Fruit fly (Drosophila melanogaster) whole organism, prepupa: Measurements from ENCODE around the gene Rab1.

ENCODE experiments used
- Blimp-1 ChIP-seq: fragments of 200-800 bp; sonication (Bioruptor generic); optimal IDR thresholded peaks from 3 replicates; lab custom pipeline; 2017; ENCODE audit warnings: missing biosample characterization, missing genetic modification characterization, mild to moderate bottlenecking, moderate library complexity, missing genetic modification reagents
- CG1621 ChIP-seq: fragments of 200-800 bp; sonication (Bioruptor generic); optimal IDR thresholded peaks from 3 replicates; lab custom pipeline; 2018; ENCODE audit warnings: missing biosample characterization, mild to moderate bottlenecking, missing genetic modification characterization
- CG3032 ChIP-seq: fragments of 200-800 bp; optimal IDR thresholded peaks from 2 replicates; lab custom pipeline; 2019; ENCODE audit warnings: missing biosample characterization, mild to moderate bottlenecking, missing genetic modification characterization, moderate library complexity
- CG31627 ChIP-seq: fragments of 200-800 bp; sonication (Bioruptor generic); optimal IDR thresholded peaks from 3 replicates; lab custom pipeline; 2016; ENCODE audit warnings: missing biosample characterization, missing genetic modification characterization
- CG32006 ChIP-seq: fragments of 200-800 bp; sonication (Bioruptor generic); optimal IDR thresholded peaks from 3 replicates; lab custom pipeline; 2017; ENCODE audit warnings: missing biosample characterization, mild to moderate bottlenecking, missing genetic modification characterization
- CG3919 ChIP-seq: fragments of 200-800 bp; sonication (Bioruptor generic); optimal IDR thresholded peaks from 3 replicates; lab custom pipeline; 2016; ENCODE audit warnings: missing biosample characterization, missing genetic modification characterization
- CG6163 ChIP-seq: fragments of 200-800 bp; sonication (Bioruptor generic); IDR thresholded peaks from 3 replicates; pipeline ENCODE4 v1.3.6; 2022; ENCODE audit warnings: missing biosample characterization, missing genetic modification characterization
- CG8119 ChIP-seq: fragments of 200-800 bp; sonication (Bioruptor generic); IDR thresholded peaks from 3 replicates; pipeline ENCODE4 v1.3.6; 2022; ENCODE audit warnings: missing biosample characterization, missing genetic modification characterization
- Ets96B ChIP-seq: fragments of 200-800 bp; optimal IDR thresholded peaks from 2 replicates; lab custom pipeline; 2019; ENCODE audit warnings: missing biosample characterization, mild to moderate bottlenecking, missing genetic modification characterization, moderate library complexity
- Hr38 ChIP-seq: sonication (Bioruptor generic); optimal IDR thresholded peaks from 2 replicates; lab custom pipeline; 2016; ENCODE audit warnings: missing biosample characterization, missing genetic modification characterization
- OdsH ChIP-seq: fragments of 200-800 bp; sonication (Bioruptor generic); optimal IDR thresholded peaks from 3 replicates; lab custom pipeline; 2016; ENCODE audit warnings: missing biosample characterization, missing genetic modification characterization
- dsx ChIP-seq: fragments of 200-800 bp; optimal IDR thresholded peaks from 3 replicates; lab custom pipeline; 2019; ENCODE audit warnings: missing biosample characterization, mild to moderate bottlenecking, missing genetic modification characterization, moderate library complexity; ENCODE audit not compliant: poor library complexity, severe bottlenecking
- fd85E ChIP-seq: fragments of 200-800 bp; sonication (Bioruptor generic); optimal IDR thresholded peaks from 3 replicates; lab custom pipeline; 2016; ENCODE audit warnings: missing biosample characterization, missing genetic modification characterization
- fkh ChIP-seq: fragments of 200-800 bp; sonication (Bioruptor generic); optimal IDR thresholded peaks from 3 replicates; lab custom pipeline; 2017; ENCODE audit warnings: missing biosample characterization, mild to moderate bottlenecking, missing genetic modification characterization, moderate library complexity
- svp ChIP-seq: fragments of 200-800 bp; sonication (Bioruptor generic); peaks from one replicate; lab custom pipeline; 2016; ENCODE audit warnings: missing biosample characterization, missing genetic modification characterization
- topi ChIP-seq: fragments of 200-800 bp; sonication (Bioruptor generic); optimal IDR thresholded peaks from 3 replicates; lab custom pipeline; 2016; ENCODE audit warnings: missing biosample characterization, missing genetic modification characterization

The Rab1 gene

DNA sequence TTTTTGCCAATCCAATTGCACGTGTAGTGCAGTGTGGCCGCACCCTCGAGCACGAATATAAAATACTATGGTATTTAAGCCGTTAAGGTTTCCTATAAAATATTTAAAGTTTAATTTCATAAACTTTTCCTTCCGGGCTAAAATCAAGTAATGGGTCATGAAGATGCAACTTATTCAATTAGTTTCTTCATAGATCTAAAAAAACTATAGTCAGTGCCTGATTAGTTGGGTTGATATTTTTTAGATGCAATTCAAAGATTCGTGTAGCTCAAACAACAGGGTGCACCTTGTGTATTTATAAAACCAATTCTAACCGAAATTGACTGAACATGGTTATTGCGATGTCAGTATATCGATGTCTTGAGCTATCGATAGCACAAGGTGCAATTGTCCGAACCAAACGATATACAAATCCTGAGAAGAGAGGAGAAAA is 50.1 kb downstream of the Rab1 start, which contains the start of the genes Smyd5 and Oga (continued):
- TF ChIP-seq dsx (GFP tag; lab: Kevin White, UChicago) (no peak), Ets96B (tag; lab: Kevin White, UChicago) (no peak), CG31627 (GFP tag; lab: Kevin White, UChicago) (peak; percentile 14), fd85E (no peak), svp (no peak), fkh (GFP tag; lab: Kevin White, UChicago) (peak; percentile 68), Blimp-1 (no peak), OdsH (GFP tag; lab: Kevin White, UChicago) (no peak), CG32006 (GFP tag; lab: Kevin White, UChicago) (no peak), CG3919 (GFP tag; lab: Kevin White, UChicago) (no peak), topi (GFP tag; lab: Kevin White, UChicago) (peak; percentile 30), CG6163 (GFP tag; lab: Robert Waterston, UW) (no peak), CG8119 (GFP tag; lab: Robert Waterston, UW) (no peak), CG3032 (tag; lab: Kevin White, UChicago) (peak; percentile 8), CG1621 (no peak), Hr38 (GFP tag; lab: Kevin White, UChicago) (no peak)
